Fruit fly (Drosophila melanogaster) whole organism, larva: Measurements from ENCODE around the gene CG4297.

ENCODE experiments used
- noc ChIP-seq: fragments of 200-800 bp; sonication (Bioruptor generic); optimal IDR thresholded peaks from 3 replicates; lab custom pipeline; 2019; ENCODE audit warnings: missing biosample characterization, mild to moderate bottlenecking, missing genetic modification characterization, moderate library complexity

Gene CG4297

DNA sequence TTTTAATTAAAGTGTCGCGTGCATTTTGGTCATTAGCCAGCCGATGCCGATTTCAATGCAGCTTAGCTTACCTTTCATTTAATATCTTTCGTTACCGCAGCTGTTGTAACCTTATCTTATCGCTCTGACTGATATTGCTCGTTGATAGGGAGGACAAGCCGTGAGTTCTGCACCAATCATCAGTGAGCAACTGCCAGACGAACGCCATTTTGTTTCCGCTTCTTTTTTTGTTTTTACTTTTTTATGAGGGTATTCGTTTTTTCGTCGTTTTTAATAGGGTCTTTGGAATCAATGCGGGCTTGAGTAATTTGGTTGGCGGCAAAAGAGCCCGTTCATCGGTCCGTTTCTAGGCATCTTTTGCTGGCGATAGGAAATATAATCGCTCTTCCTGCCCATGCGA lies 33.0 kb upstream of the CG4297 start:
- no peak for TF ChIP-seq noc (tag; lab: Kevin White, UChicago)

DNA sequence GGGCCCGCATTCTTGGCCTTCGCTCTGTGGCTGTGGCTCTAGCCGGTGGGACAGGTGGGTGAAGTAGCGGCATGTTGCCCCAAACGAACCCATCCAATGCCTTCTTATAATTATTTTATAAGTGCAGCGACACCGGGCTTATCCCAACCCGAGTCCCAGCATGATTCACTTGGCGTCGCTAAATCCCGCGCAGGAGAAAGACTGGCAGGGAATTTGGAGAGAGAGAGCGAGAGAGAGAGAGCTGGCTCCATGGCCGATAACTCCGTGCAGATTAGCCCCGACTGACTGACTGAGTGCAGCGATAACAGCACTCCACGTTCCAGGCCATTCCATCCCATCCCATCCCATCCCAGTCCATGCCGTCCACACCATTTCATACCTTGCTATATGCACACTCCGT lies 29.6 kb upstream of the CG4297 start:
- no peak for TF ChIP-seq noc (tag; lab: Kevin White, UChicago)

DNA sequence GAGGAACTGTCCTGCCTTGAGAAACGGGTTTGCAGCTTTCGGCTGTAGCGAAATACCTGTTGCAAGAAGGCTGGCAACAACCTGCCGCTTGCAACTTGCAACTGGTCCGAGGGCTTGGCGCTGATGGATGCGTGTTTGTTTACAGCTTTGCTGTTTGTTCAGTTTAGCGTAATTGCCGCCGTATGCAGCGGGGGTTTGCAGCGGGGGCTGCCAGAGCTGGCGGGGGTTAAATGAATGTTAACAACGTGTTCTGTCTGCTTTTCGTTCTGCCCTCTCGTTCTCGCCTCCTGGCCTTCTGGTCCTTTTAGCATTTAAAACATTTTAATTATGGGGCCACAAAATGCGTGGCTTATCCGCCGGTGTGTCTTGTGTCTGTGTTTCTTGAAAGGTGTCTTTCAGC lies 27.9 kb upstream of the CG4297 start:
- TF ChIP-seq noc (tag; lab: Kevin White, UChicago), result no peak

DNA sequence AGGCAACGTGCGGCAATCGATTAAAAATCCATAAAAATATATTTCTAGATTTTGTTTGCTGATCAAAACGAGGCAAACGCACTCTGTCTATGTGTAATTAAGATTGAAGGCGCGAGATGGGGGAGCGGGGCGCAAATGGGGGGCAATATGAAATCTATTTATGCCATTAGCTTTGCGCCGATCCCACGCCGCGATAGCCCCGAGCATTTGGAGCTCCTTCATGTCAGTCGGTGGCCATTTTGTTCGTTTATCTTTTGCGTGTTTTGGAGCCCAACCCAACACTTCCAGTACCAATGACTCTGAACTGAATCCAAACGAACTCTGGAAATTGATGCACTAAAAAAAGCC lies 26.4 kb upstream of the CG4297 start:
- no peak for TF ChIP-seq noc (tag; lab: Kevin White, UChicago)

DNA sequence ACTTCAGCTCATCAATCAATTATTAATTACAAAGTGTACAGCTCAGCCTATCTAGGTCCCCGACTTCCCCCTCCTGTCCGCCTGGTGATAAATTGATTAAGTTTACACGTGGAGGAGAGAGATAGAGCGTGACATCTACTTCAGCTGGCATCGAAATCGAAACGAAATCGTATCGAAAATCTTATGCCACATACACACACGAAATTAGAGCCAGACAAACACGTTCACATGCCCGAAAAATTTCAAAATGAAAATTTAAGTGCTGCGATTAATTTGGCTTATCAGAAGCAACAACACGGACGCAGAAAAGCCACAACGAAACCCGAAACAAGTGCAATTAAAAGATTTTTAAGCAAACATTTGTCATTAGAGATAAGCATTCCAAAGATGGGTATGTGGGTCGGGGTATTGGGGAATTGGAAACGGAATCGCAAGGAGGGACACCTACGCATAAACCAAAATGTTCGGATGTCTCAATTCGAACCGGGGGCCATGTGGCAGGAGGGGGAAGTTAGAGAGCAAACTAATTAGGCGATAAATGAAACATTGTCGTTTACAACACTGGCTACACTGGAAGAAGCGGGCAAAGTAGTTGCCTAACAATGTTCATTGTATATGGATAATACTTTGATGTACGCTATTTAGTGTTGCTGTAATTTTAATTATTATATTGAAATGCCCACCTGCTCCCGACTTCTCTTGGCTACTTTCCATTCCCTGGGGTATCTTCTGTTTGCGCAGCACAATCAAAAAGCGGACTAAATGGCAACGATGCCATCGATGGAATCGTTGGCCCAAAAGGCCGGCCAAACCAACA lies 25.9 kb upstream of the CG4297 start:
- peak; percentile 7 for TF ChIP-seq noc (tag; lab: Kevin White, UChicago)

dm6 chr2L:496841-497240 lies 24.8 kb upstream of the CG4297 start:
- no peak for TF ChIP-seq noc (tag; lab: Kevin White, UChicago)

DNA sequence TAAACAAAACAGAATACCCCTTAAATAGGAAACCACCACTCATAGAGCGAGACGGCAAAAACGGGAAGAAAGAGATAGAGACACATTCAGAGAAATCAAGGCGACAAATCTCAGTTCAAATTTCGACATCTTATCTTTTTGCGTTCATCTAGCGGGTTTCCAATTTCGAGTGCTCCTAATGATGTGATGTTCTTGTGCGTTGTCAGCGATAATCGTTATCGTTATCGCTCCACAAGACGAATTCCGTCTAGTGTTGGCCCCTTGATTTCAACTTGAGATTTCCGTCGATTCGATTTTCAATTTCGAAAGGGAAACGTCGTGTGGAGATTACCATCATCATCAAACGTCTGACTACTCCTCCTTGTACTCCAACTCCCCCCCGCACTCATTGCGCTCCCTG lies 24.4 kb upstream of the CG4297 start:
- TF ChIP-seq noc (tag; lab: Kevin White, UChicago), result no peak

dm6 chr2L:495381-496240 lies 23.6 kb upstream of the CG4297 start:
- TF ChIP-seq noc (tag; lab: Kevin White, UChicago), result peak; percentile 55

dm6 chr2L:493274-493673 lies 21.3 kb upstream of the CG4297 start:
- TF ChIP-seq noc (tag; lab: Kevin White, UChicago), result no peak

dm6 chr2L:492225-492624 lies 20.2 kb upstream of the CG4297 start:
- TF ChIP-seq noc (tag; lab: Kevin White, UChicago), result no peak

DNA sequence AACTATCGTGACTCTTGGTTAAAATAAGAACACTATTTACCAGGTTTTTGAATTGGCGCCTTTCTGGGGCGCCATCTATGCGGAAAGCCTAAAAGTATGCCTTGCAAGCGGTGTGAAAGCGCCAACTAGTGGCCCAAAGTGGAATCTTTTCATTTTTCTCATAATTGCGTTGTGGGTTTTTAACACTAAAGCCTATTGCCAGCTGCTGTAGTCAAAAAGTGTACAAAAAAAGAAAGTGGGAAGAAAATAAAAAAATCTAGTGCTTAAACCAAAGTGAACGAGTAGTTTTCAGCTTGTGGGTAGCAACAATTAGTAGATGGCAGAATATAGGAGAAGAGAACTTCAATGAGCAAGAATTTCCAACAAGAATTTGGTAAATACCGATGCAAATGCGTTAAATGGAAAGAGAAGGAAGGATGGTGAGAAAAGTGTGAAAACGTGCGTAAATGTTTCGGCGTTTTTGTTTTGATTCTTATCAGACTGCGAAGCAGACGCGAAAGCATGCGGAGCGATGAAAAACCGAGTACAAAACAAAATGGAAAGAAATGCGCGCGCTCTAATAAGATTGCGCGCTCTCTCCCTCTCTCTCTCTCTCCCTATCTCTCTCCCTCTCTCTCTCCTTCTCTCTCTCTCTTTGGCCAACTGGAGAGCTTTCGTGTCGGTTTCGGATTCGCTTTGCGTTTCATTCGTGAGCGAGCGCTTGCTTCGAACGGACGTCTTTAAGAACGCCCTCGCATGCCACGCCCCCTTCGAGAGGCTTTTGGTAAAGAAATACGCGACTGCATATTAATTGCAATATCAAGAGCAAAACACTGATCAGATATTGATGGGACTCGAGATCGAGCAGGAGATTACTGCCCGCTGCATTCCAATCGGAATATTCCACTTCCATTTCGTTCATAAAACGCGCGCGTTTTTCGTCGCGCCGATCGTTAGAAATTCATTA lies 18.4 kb upstream of the CG4297 start:
- TF ChIP-seq noc (tag; lab: Kevin White, UChicago), result peak; percentile 27

DNA sequence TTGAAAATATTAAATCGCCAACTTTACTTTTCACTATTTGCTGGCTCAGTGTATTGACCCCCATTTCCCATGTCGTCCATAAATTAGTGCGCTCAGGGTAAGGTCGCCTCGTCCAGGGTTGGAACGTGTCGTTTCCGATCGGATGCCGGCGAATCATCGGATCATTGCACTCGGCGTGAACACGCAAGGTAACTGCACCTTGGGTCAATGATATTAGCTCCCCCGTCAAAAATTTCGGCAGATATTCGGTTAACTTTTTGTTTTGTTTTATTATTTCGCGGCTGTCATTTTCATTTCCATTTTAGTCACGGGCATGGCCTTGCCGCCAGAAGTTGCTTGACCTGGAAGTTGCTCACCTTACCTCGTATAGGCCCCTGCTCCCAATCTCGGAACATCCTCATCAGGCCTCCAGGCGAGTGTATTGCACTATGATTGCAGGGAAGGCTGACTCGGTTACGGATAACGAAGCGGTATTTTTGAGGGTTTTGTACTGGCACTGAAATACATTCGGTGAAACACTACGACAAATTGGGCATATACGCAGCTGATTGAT lies 16.6 kb upstream of the CG4297 start:
- TF ChIP-seq noc (tag; lab: Kevin White, UChicago), result no peak

DNA sequence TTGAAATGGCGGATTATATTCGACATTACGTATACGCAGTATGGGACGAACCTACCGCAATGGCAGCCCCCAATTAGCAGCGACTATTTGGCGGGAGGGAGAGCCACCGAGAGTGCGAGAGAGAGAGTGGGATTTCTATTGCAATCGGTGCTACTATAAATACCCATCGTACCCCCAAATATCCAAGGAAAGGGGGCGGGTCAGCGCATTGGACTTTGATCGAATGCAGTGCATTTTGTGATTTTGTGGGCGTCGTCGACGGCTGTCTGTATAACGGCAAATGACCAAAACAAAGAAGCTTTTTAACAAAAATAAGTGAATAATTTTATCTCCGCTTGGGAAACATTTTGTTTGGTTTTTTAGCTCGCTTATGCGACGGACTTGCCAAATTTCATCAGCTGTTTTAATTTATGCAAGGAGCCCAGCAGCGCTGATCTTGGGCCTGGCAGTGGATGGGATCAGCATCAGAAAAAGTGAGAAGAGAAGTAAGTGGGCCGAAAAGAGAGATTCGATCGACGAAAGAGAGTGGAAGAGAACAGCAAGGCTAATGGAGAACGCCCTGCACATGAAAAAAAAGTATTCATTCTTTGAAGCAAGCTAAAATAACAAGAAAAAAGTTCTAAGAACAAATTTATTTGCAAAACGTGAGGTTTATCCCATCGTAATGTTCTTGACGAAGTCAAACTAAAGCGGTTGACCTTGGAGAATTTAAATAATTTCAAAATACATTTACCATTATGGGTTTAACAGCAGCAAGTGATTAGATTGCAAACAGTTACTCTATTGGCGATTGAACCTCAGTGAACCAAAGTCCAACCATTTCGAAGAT lies 15.9 kb upstream of the CG4297 start:
- TF ChIP-seq noc (tag; lab: Kevin White, UChicago), result no peak

dm6 chr2L:487171-487570 lies 15.2 kb upstream of the CG4297 start:
- no peak for TF ChIP-seq noc (tag; lab: Kevin White, UChicago)
